Worm (Caenorhabditis elegans) whole organism, L4 larva: ENCODE results near the gene nas-21.
A peak's percentile ranks its signal among the peaks of the same experiment; 100 is the strongest.

ENCODE experiments used
- T20F7.1 ChIP-seq: fragments of 200-800 bp; sonication (Bioruptor generic); optimal IDR thresholded peaks from 2 replicates; lab custom pipeline; 2018; ENCODE audit warnings: mild to moderate bottlenecking, missing genetic modification characterization, missing compliant biosample characterization
- Y48G9A.11 ChIP-seq: fragments of 200-800 bp; sonication (Bioruptor generic); IDR thresholded peaks from 2 replicates; pipeline ENCODE4 v1.3.6; 2022; ENCODE audit warnings: missing genetic modification reagents, missing genetic modification characterization, missing compliant biosample characterization
- Y5F2A.4 ChIP-seq: fragments of 200-800 bp; sonication (Bioruptor generic); optimal IDR thresholded peaks from 2 replicates; lab custom pipeline; 2018; ENCODE audit warnings: mild to moderate bottlenecking, missing genetic modification characterization, missing compliant biosample characterization
- Y75B8A.6 ChIP-seq: fragments of 200-800 bp; sonication (Bioruptor generic); IDR thresholded peaks from 2 replicates; pipeline ENCODE4 v1.3.6; 2022; ENCODE audit warnings: missing genetic modification reagents, missing genetic modification characterization, missing compliant biosample characterization
- ZK337.2 ChIP-seq: fragments of 200-800 bp; sonication (Bioruptor generic); IDR thresholded peaks from 2 replicates; pipeline ENCODE4 v1.3.6; 2022; ENCODE audit warnings: missing genetic modification reagents, missing genetic modification characterization, missing compliant biosample characterization
- aha-1 ChIP-seq: fragments of 150-350 bp; peaks from one replicate; lab custom pipeline; 2014; ENCODE audit warnings: missing biosample characterization, missing genetic modification characterization
- aly-2 ChIP-seq: sonication (generic microtip); optimal IDR thresholded peaks from 2 replicates; lab custom pipeline; 2018; ENCODE audit warnings: missing biosample characterization, missing genetic modification characterization
- attf-4 ChIP-seq: sonication (generic microtip); optimal IDR thresholded peaks from 3 replicates; lab custom pipeline; 2017; ENCODE audit warnings: missing biosample characterization, missing genetic modification characterization
- ceh-20 ChIP-seq: fragments of 200-800 bp; sonication (Bioruptor generic); IDR thresholded peaks from 2 replicates; pipeline ENCODE4 v1.3.6; 2022; ENCODE audit warnings: missing genetic modification reagents, missing genetic modification characterization, missing compliant biosample characterization
- ceh-32 ChIP-seq: sonication (generic microtip); optimal IDR thresholded peaks from 2 replicates; lab custom pipeline; 2016; ENCODE audit warnings: mild to moderate bottlenecking, missing genetic modification characterization, missing compliant biosample characterization; ENCODE audit not compliant: poor library complexity
- ceh-44 ChIP-seq: fragments of 200-800 bp; sonication (Bioruptor generic); IDR thresholded peaks from 2 replicates; pipeline ENCODE4 v1.3.6; 2022; ENCODE audit warnings: missing genetic modification reagents, missing genetic modification characterization, missing compliant biosample characterization
- ceh-62 ChIP-seq: sonication (generic microtip); optimal IDR thresholded peaks from 2 replicates; lab custom pipeline; 2017; ENCODE audit warnings: missing biosample characterization, missing genetic modification characterization
- ceh-82 ChIP-seq: sonication (generic microtip); optimal IDR thresholded peaks from 2 replicates; lab custom pipeline; 2017; ENCODE audit warnings: missing biosample characterization, missing genetic modification characterization
- ces-1 ChIP-seq: fragments of 150-350 bp; sonication (generic microtip); optimal IDR thresholded peaks from 4 replicates; lab custom pipeline; 2014; ENCODE audit warnings: missing biosample characterization, missing genetic modification reagents, missing genetic modification characterization
- daf-12 ChIP-seq: fragments of 150-350 bp; optimal IDR thresholded peaks from 2 replicates; lab custom pipeline; 2014; ENCODE audit warnings: missing biosample characterization, missing genetic modification reagents, missing genetic modification characterization
- daf-16 ChIP-seq, 3 experiments: sonication (generic microtip); optimal IDR thresholded peaks; 2 replicates each; lab custom pipeline; 2016 to 2017; ENCODE audit warnings: missing genetic modification characterization in 3 of 3, missing genetic modification reagents in 3 of 3, mild to moderate bottlenecking in 2 of 3, missing compliant biosample characterization in 2 of 3, missing biosample characterization in 1 of 3, moderate library complexity in 1 of 3
- duxl-1 ChIP-seq: sonication (generic microtip); optimal IDR thresholded peaks from 2 replicates; lab custom pipeline; 2016; ENCODE audit warnings: mild to moderate bottlenecking, missing genetic modification characterization, moderate library complexity, missing compliant biosample characterization; ENCODE audit not compliant: poor library complexity
- dve-1 ChIP-seq: sonication (generic microtip); optimal IDR thresholded peaks from 2 replicates; lab custom pipeline; 2017; ENCODE audit warnings: antibody characterized with exemption, mild to moderate bottlenecking, missing genetic modification characterization, missing compliant biosample characterization; ENCODE audit not compliant: insufficient read depth
- egl-27 ChIP-seq: sonication (generic microtip); optimal IDR thresholded peaks from 3 replicates; lab custom pipeline; 2017; ENCODE audit warnings: missing biosample characterization, missing genetic modification reagents, missing genetic modification characterization
- egl-43 ChIP-seq: fragments of 200-800 bp; sonication (Bioruptor generic); IDR thresholded peaks from 2 replicates; pipeline ENCODE4 v1.3.6; 2022; ENCODE audit warnings: missing genetic modification reagents, missing genetic modification characterization, missing compliant biosample characterization
- hlh-11 ChIP-seq: fragments of 200-800 bp; sonication (Bioruptor generic); optimal IDR thresholded peaks from 2 replicates; lab custom pipeline; 2018; ENCODE audit warnings: mild to moderate bottlenecking, missing genetic modification characterization, missing compliant biosample characterization
- hmg-1.1 ChIP-seq: fragments of 200-800 bp; sonication (Bioruptor generic); IDR thresholded peaks from 2 replicates; pipeline ENCODE4 v1.3.6; 2022; ENCODE audit warnings: missing genetic modification reagents, missing genetic modification characterization, missing compliant biosample characterization
- lim-7 ChIP-seq: fragments of 200-800 bp; sonication (Bioruptor generic); IDR thresholded peaks from 2 replicates; pipeline ENCODE4 v1.3.6; 2022; ENCODE audit warnings: missing genetic modification characterization, missing compliant biosample characterization
- lin-1 ChIP-seq: fragments of 200-800 bp; sonication (Bioruptor generic); IDR thresholded peaks from 2 replicates; pipeline ENCODE4 v1.3.6; 2022; ENCODE audit warnings: missing genetic modification reagents, missing genetic modification characterization, missing compliant biosample characterization
- lin-13 ChIP-seq: fragments of 150-350 bp; optimal IDR thresholded peaks from 2 replicates; lab custom pipeline; 2014; ENCODE audit warnings: missing biosample characterization, missing genetic modification reagents, missing genetic modification characterization
- lin-15B ChIP-seq: fragments of 150-350 bp; sonication (generic microtip); optimal IDR thresholded peaks from 3 replicates; lab custom pipeline; 2014; ENCODE audit warnings: missing biosample characterization, missing genetic modification characterization
- lin-29 ChIP-seq: fragments of 200-800 bp; sonication (Bioruptor generic); IDR thresholded peaks from 2 replicates; pipeline ENCODE4 v1.3.6; 2022; ENCODE audit warnings: missing genetic modification reagents, missing genetic modification characterization, missing compliant biosample characterization
- madf-9 ChIP-seq: fragments of 200-800 bp; sonication (Bioruptor generic); conservative IDR thresholded peaks from 2 replicates; pipeline ENCODE4 v1.3.6; 2022; ENCODE audit warnings: missing genetic modification reagents, missing genetic modification characterization, missing compliant biosample characterization
- mdl-1 ChIP-seq, 2 experiments: fragments of 150-350 bp in 1 of 2; sonication (generic microtip) in 1 of 2; optimal IDR thresholded peaks; 2 replicates each; lab custom pipeline; 2014 to 2017; ENCODE audit warnings: missing biosample characterization in 2 of 2, missing genetic modification characterization in 2 of 2
- mxl-3 ChIP-seq: fragments of 200-800 bp; sonication (Bioruptor generic); optimal IDR thresholded peaks from 2 replicates; lab custom pipeline; 2018; ENCODE audit warnings: mild to moderate bottlenecking, missing genetic modification characterization, missing compliant biosample characterization
- nhr-11 ChIP-seq: fragments of 150-350 bp; optimal IDR thresholded peaks from 2 replicates; lab custom pipeline; 2014; ENCODE audit warnings: missing biosample characterization, missing genetic modification characterization
- nhr-25 ChIP-seq: sonication (generic microtip); optimal IDR thresholded peaks from 2 replicates; lab custom pipeline; 2017; ENCODE audit warnings: missing genetic modification characterization, mild to moderate bottlenecking, missing compliant biosample characterization, antibody characterized with exemption, moderate library complexity, borderline replicate concordance; ENCODE audit not compliant: insufficient read depth
- nhr-48 ChIP-seq: sonication (generic microtip); optimal IDR thresholded peaks from 2 replicates; lab custom pipeline; 2016; ENCODE audit warnings: mild to moderate bottlenecking, missing genetic modification characterization, missing compliant biosample characterization
- nhr-6 ChIP-seq: fragments of 150-350 bp; optimal IDR thresholded peaks from 2 replicates; lab custom pipeline; 2014; ENCODE audit warnings: missing biosample characterization, missing genetic modification characterization
- nhr-76 ChIP-seq: fragments of 150-350 bp; optimal IDR thresholded peaks from 2 replicates; lab custom pipeline; 2014; ENCODE audit warnings: missing biosample characterization, missing genetic modification characterization
- nhr-77 ChIP-seq: fragments of 150-350 bp; optimal IDR thresholded peaks from 2 replicates; lab custom pipeline; 2014; ENCODE audit warnings: missing biosample characterization, missing genetic modification characterization
- pha-4 ChIP-seq, 2 experiments: fragments of 150-350 bp in 1 of 2; fragments of 200-800 bp in 1 of 2; sonication (Bioruptor generic) in 1 of 2; IDR thresholded peaks in 1 of 2; optimal IDR thresholded peaks in 1 of 2; 2 replicates each; pipeline versions ENCODE4 v1.3.6 to Lab custom; 2014 to 2022; ENCODE audit warnings: missing genetic modification characterization in 2 of 2, missing genetic modification reagents in 2 of 2, missing biosample characterization in 1 of 2, missing compliant biosample characterization in 1 of 2
- php-3 ChIP-seq: fragments of 200-800 bp; sonication (Bioruptor generic); IDR thresholded peaks from 2 replicates; pipeline ENCODE4 v1.3.6; 2022; ENCODE audit warnings: missing genetic modification reagents, missing genetic modification characterization, missing compliant biosample characterization
- pqm-1 ChIP-seq: sonication (generic microtip); optimal IDR thresholded peaks from 2 replicates; lab custom pipeline; 2017; ENCODE audit warnings: missing biosample characterization, missing genetic modification characterization
- rbr-2 ChIP-seq: sonication (generic microtip); optimal IDR thresholded peaks from 2 replicates; lab custom pipeline; 2016; ENCODE audit warnings: missing genotype, missing genetic modification characterization, missing compliant biosample characterization
- snpc-1.2 ChIP-seq: fragments of 200-800 bp; sonication (Bioruptor generic); IDR thresholded peaks from 2 replicates; pipeline ENCODE4 v1.3.6; 2022; ENCODE audit warnings: missing genetic modification reagents, missing genetic modification characterization, missing compliant biosample characterization
- tag-97 ChIP-seq: fragments of 200-800 bp; sonication (Bioruptor generic); IDR thresholded peaks from 2 replicates; pipeline ENCODE4 v1.3.6; 2022; ENCODE audit warnings: missing genetic modification characterization, missing compliant biosample characterization
- unc-39 ChIP-seq: sonication (generic microtip); optimal IDR thresholded peaks from 2 replicates; lab custom pipeline; 2017; ENCODE audit warnings: missing biosample characterization, missing genetic modification characterization
- unc-62 ChIP-seq, 3 experiments: fragments of 150-350 bp in 1 of 3; sonication (generic microtip); optimal IDR thresholded peaks in 2 of 3; peaks in 1 of 3; 1 replicate in 1 of 3; 2 replicates in 2 of 3; lab custom pipeline; 2014 to 2017; ENCODE audit warnings: missing biosample characterization in 3 of 3, missing genetic modification characterization in 3 of 3, missing genetic modification reagents in 3 of 3, missing genotype in 1 of 3
- vab-7 ChIP-seq: fragments of 200-800 bp; sonication (Bioruptor generic); IDR thresholded peaks from 2 replicates; pipeline ENCODE4 v1.3.6; 2022; ENCODE audit warnings: missing genetic modification reagents, missing genetic modification characterization, missing compliant biosample characterization
- zag-1 ChIP-seq: fragments of 150-350 bp; optimal IDR thresholded peaks from 2 replicates; lab custom pipeline; 2014; ENCODE audit warnings: missing biosample characterization, missing genetic modification characterization
- zip-2 ChIP-seq: fragments of 150-350 bp; optimal IDR thresholded peaks from 2 replicates; lab custom pipeline; 2014; ENCODE audit warnings: missing biosample characterization, missing genetic modification characterization
- ztf-11 ChIP-seq: fragments of 150-350 bp; optimal IDR thresholded peaks from 2 replicates; lab custom pipeline; 2014; ENCODE audit warnings: missing biosample characterization, missing genetic modification characterization

Gene nas-21

ce11 chrV:11520215-11520614 is 47.9 kb downstream of the nas-21 start, which contains the start of the genes C55A6.11 and C55A6.7:
C55A6.11 (plus strand) TSS chrV:11520515.
C55A6.7 (minus strand) TSS chrV:11520530.
- TF ChIP-seq daf-16 (GFP tag; optimal IDR thresholded peaks at IDR 0.05; lab: Kevin White, UChicago) (no peak), daf-16 (tag; optimal IDR thresholded peaks at IDR 0.05; lab: Kevin White, UChicago) (peak; percentile 29), unc-62 (GFP tag; optimal IDR thresholded peaks at IDR 0.05 in 1 of 2; lab: Kevin White, UChicago) (peak in 1 of 2 experiments; percentile 86), unc-62 (tag; optimal IDR thresholded peaks at IDR 0.05; lab: Kevin White, UChicago) (no peak), egl-43 (GFP tag; lab: Robert Waterston, UW) (no peak)

ce11 chrV:11521448-11521847 is 49.1 kb downstream of the nas-21 start, which contains the start of gene pafo-1:
pafo-1 (plus strand) TSS chrV:11521703.
- TF ChIP-seq ZK337.2 (GFP tag; lab: Robert Waterston, UW) (no peak), lin-15B (tag; lab: Kevin White, UChicago) (peak; percentile 9), ceh-20 (peak; percentile 82), aha-1 (tag; lab: Kevin White, UChicago) (peak; percentile 96), daf-12 (no peak), mdl-1 (tag; optimal IDR thresholded peaks at IDR 0.05; lab: Kevin White, UChicago) (peak in 1 of 2 experiments; percentile 52), lin-29 (GFP tag; lab: Robert Waterston, UW) (no peak), egl-27 (tag; lab: Kevin White, UChicago) (no peak), Y48G9A.11 (GFP tag; lab: Robert Waterston, UW) (0 out of 2 replicates have a peak, but pooled peaks have one; percentile 27), lin-1 (peak; percentile 50; the same call in 1 of the 2 replicates), pha-4 (GFP tag; IDR thresholded peaks at IDR 0.05; lab: Robert Waterston, UW) (no peak), pha-4 (tag; optimal IDR thresholded peaks at IDR 0.05; lab: Kevin White, UChicago) (no peak), Y5F2A.4 (GFP tag; lab: Kevin White, UChicago) (no peak), hmg-1.1 (GFP tag; lab: Robert Waterston, UW) (peak; percentile 81), ztf-11 (tag; lab: Kevin White, UChicago) (no peak), lin-13 (GFP tag; lab: Kevin White, UChicago) (peak; percentile 75), unc-39 (no peak), ceh-32 (tag; lab: Kevin White, UChicago) (peak; percentile 37), nhr-76 (tag; lab: Kevin White, UChicago) (no peak), vab-7 (GFP tag; lab: Robert Waterston, UW) (no peak), tag-97 (GFP tag; lab: Robert Waterston, UW) (no peak), lim-7 (GFP tag; lab: Robert Waterston, UW) (0 out of 2 replicates have a peak, but pooled peaks have one; percentile 9), nhr-48 (tag; lab: Kevin White, UChicago) (peak; percentile 75), nhr-6 (tag; lab: Kevin White, UChicago) (peak; percentile 88), madf-9 (GFP tag; lab: Robert Waterston, UW) (peak; percentile 46; the same call in 1 of the 2 replicates), nhr-11 (peak; percentile 57), ceh-44 (no peak), zip-2 (no peak), rbr-2 (tag; lab: Kevin White, UChicago) (peak; percentile 80), snpc-1.2 (GFP tag; lab: Robert Waterston, UW) (no peak), nhr-77 (tag; lab: Kevin White, UChicago) (peak; percentile 54), ceh-62 (tag; lab: Kevin White, UChicago) (no peak), dve-1 (tag; lab: Kevin White, UChicago) (peak; percentile 81), php-3 (peak; percentile 72), mxl-3 (GFP tag; lab: Kevin White, UChicago) (peak; percentile 47), ces-1 (GFP tag; lab: Kevin White, UChicago) (no peak), nhr-25 (tag; lab: Kevin White, UChicago) (no peak), hlh-11 (peak; percentile 85), zag-1 (tag; lab: Kevin White, UChicago) (no peak), duxl-1 (tag; lab: Kevin White, UChicago) (peak; percentile 86), Y75B8A.6 (GFP tag; lab: Robert Waterston, UW) (no peak), attf-4 (tag; lab: Kevin White, UChicago) (no peak), T20F7.1 (GFP tag; lab: Kevin White, UChicago) (peak; percentile 76), pqm-1 (tag; lab: Kevin White, UChicago) (no peak), ceh-82 (tag; lab: Kevin White, UChicago) (no peak), aly-2 (no peak)
